Worm (Caenorhabditis elegans) whole organism, L2 larva: ENCODE measurements around the gene C06G3.8.

Experiments
- aly-2 ChIP-seq: fragments of 150-350 bp; optimal IDR thresholded peaks from 2 replicates; lab custom pipeline; 2014; ENCODE audit warnings: missing biosample characterization, missing genetic modification characterization
- ceh-82 ChIP-seq: fragments of 150-350 bp; optimal IDR thresholded peaks from 2 replicates; lab custom pipeline; 2014; ENCODE audit warnings: missing biosample characterization, missing genetic modification characterization
- lin-13 ChIP-seq: fragments of 150-350 bp; optimal IDR thresholded peaks from 2 replicates; lab custom pipeline; 2014; ENCODE audit warnings: missing biosample characterization, missing genetic modification reagents, missing genetic modification characterization
- lsy-2 ChIP-seq, 2 experiments: fragments of 150-350 bp in 1 of 2; sonication (generic microtip) in 1 of 2; optimal IDR thresholded peaks; 2 replicates each; lab custom pipeline; 2014 to 2017; ENCODE audit warnings: missing biosample characterization in 2 of 2, missing genetic modification characterization in 2 of 2
- mab-5 ChIP-seq: fragments of 150-350 bp; optimal IDR thresholded peaks from 2 replicates; lab custom pipeline; 2014; ENCODE audit warnings: missing biosample characterization, missing genetic modification characterization
- mdl-1 ChIP-seq, 2 experiments: fragments of 150-350 bp in 1 of 2; sonication (generic microtip) in 1 of 2; optimal IDR thresholded peaks; 2 replicates each; lab custom pipeline; 2017; ENCODE audit warnings: missing biosample characterization in 2 of 2, missing genetic modification characterization in 2 of 2
- sem-4 ChIP-seq: fragments of 150-350 bp; optimal IDR thresholded peaks from 2 replicates; lab custom pipeline; 2014; ENCODE audit warnings: missing biosample characterization, missing genetic modification reagents, missing genetic modification characterization
- unc-39 ChIP-seq: fragments of 150-350 bp; optimal IDR thresholded peaks from 2 replicates; lab custom pipeline; 2014; ENCODE audit warnings: missing biosample characterization, missing genetic modification characterization
- unc-62 ChIP-seq: fragments of 150-350 bp; optimal IDR thresholded peaks from 2 replicates; lab custom pipeline; 2014; ENCODE audit warnings: missing biosample characterization, missing genetic modification reagents, missing genetic modification characterization
- zag-1 ChIP-seq: fragments of 150-350 bp; optimal IDR thresholded peaks from 2 replicates; lab custom pipeline; 2014; ENCODE audit warnings: missing biosample characterization, missing genetic modification characterization

ce11 chrIV:7023004-7023403 lies 9.4 kb downstream of the C06G3.8 start:
- TF ChIP-seq lsy-2 (tag; optimal IDR thresholded peaks at IDR 0.05; lab: Kevin White, UChicago) (peak in 1 of 2 experiments; percentile 81), aly-2 (tag; lab: Kevin White, UChicago) (no peak), lin-13 (GFP tag; lab: Kevin White, UChicago) (no peak), ceh-82 (tag; lab: Kevin White, UChicago) (no peak), mab-5 (tag; lab: Kevin White, UChicago) (peak; percentile 70), zag-1 (no peak), unc-39 (no peak), unc-62 (GFP tag; lab: Kevin White, UChicago) (no peak), sem-4 (tag; lab: Kevin White, UChicago) (peak; percentile 82), mdl-1 (tag; optimal IDR thresholded peaks at IDR 0.05; lab: Kevin White, UChicago) (peak; percentile 26 to 37)
